Worm (Caenorhabditis elegans): ENCODE data around the gene T13C2.3.

T13C2.3 gene

ce11 chrII:6828073-6828900 is 39.2 kb downstream of the T13C2.3 start:
- TF ChIP-seq C34F6.9 (tag; optimal IDR thresholded peaks at IDR 0.05) (peak; percentile 14), peb-1 (tag; optimal IDR thresholded peaks at IDR 0.05) (no peak), unc-39 (tag; optimal IDR thresholded peaks at IDR 0.05) (no peak), nhr-77 (tag; optimal IDR thresholded peaks at IDR 0.05) (no peak), zag-1 (tag; optimal IDR thresholded peaks at IDR 0.05) (peak; percentile 8), blmp-1 (tag; optimal IDR thresholded peaks at IDR 0.05; ENCODE audit: insufficient read depth) (no peak), unc-55 (GFP tag; optimal IDR thresholded peaks at IDR 0.05) (peak; percentile 3), sma-9 (GFP tag; optimal IDR thresholded peaks at IDR 0.05) (peak; percentile 38), sma-9 (tag; optimal IDR thresholded peaks at IDR 0.05) (no peak)

ce11 chrII:6829108-6829507 is 40.1 kb downstream of the T13C2.3 start:
- TF ChIP-seq nhr-237 (tag; optimal IDR thresholded peaks at IDR 0.05) (no peak), blmp-1 (tag; optimal IDR thresholded peaks at IDR 0.05; ENCODE audit: insufficient read depth) (peak; percentile 96), lsy-2 (tag; optimal IDR thresholded peaks at IDR 0.05) (peak in 1 of 2 experiments; percentile 48), crh-2 (tag; optimal IDR thresholded peaks at IDR 0.05) (peak; percentile 41), ZK546.5 (tag; optimal IDR thresholded peaks at IDR 0.05) (no peak), nhr-129 (tag; optimal IDR thresholded peaks at IDR 0.05) (peak; percentile 75), unc-62 (GFP tag; optimal IDR thresholded peaks at IDR 0.05) (no peak), ceh-16 (tag; optimal IDR thresholded peaks at IDR 0.05) (peak; percentile 52), nhr-10 (tag; optimal IDR thresholded peaks at IDR 0.05) (no peak), F13H6.1 (tag; optimal IDR thresholded peaks at IDR 0.05) (peak; percentile 36), egl-27 (tag; optimal IDR thresholded peaks at IDR 0.05) (peak; percentile 12), unc-55 (GFP tag; optimal IDR thresholded peaks at IDR 0.05) (no peak), C34F6.9 (tag; optimal IDR thresholded peaks at IDR 0.05) (peak; percentile 30), sma-9 (GFP tag; optimal IDR thresholded peaks at IDR 0.05) (peak; percentile 73), sma-9 (tag; optimal IDR thresholded peaks at IDR 0.05) (no peak), nhr-25 (tag; optimal IDR thresholded peaks at IDR 0.05) (peak; percentile 71), sma-3 (GFP tag; optimal IDR thresholded peaks at IDR 0.05) (peak; percentile 59), sem-4 (tag; optimal IDR thresholded peaks at IDR 0.05) (peak; percentile 33), fos-1 (tag; optimal IDR thresholded peaks at IDR 0.05) (peak; percentile 96)

DNA sequence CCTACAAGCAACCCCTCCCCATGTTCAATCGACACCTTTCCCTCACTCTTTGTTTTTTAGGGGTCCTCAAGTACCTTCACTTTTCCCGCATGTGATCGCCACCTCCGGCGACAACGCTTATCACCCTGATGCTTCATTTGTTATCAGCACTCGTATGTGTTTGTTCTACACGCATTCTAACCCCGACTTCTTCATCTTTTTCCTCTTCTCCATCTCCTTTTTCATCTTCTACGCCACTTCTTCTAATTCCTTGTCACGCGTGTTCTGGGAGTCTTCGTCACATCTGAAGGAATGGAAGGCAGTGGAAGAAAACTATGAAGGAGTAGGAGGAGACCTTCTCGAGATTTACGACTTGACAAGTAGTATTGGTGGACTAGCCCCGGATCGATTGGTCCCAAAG is 41.0 kb downstream of the T13C2.3 start:
- TF ChIP-seq snpc-4 (tag; optimal IDR thresholded peaks at IDR 0.05) (no peak), ztf-4 (tag; optimal IDR thresholded peaks at IDR 0.05) (no peak), lin-39 (tag; optimal IDR thresholded peaks at IDR 0.05) (no peak), mab-5 (tag; optimal IDR thresholded peaks at IDR 0.05) (peak; percentile 61), blmp-1 (tag; optimal IDR thresholded peaks at IDR 0.05; ENCODE audit: insufficient read depth) (peak; percentile 3), aly-2 (tag; optimal IDR thresholded peaks at IDR 0.05) (no peak), nhr-21 (tag; optimal IDR thresholded peaks at IDR 0.05) (peak; percentile 30), zag-1 (tag; optimal IDR thresholded peaks at IDR 0.05) (no peak), ama-1 (optimal IDR thresholded peaks at IDR 0.05) (no peak), elt-3 (tag; optimal IDR thresholded peaks at IDR 0.05) (no peak), fos-1 (tag; optimal IDR thresholded peaks at IDR 0.05) (peak; percentile 46), lin-11 (tag; optimal IDR thresholded peaks at IDR 0.05) (no peak), peb-1 (tag; optimal IDR thresholded peaks at IDR 0.05) (no peak), ZK546.5 (tag; optimal IDR thresholded peaks at IDR 0.05) (no peak), skn-1 (tag; optimal IDR thresholded peaks at IDR 0.05) (no peak), lin-13 (GFP tag; optimal IDR thresholded peaks at IDR 0.05) (no peak), ceh-16 (tag; optimal IDR thresholded peaks at IDR 0.05) (no peak), F13H6.1 (tag; optimal IDR thresholded peaks at IDR 0.05) (no peak), R02D3.7 (tag; optimal IDR thresholded peaks at IDR 0.05) (no peak), ceh-82 (tag; optimal IDR thresholded peaks at IDR 0.05) (no peak), unc-62 (GFP tag; optimal IDR thresholded peaks at IDR 0.05) (no peak), sem-4 (tag; optimal IDR thresholded peaks at IDR 0.05) (no peak), mdl-1 (tag; optimal IDR thresholded peaks at IDR 0.05) (no peak), lsy-2 (tag; optimal IDR thresholded peaks at IDR 0.05) (no peak), ztf-1 (GFP tag; conservative IDR thresholded peaks at IDR 0.05) (no peak), nhr-77 (tag; optimal IDR thresholded peaks at IDR 0.05) (no peak), mbf-1 (tag; optimal IDR thresholded peaks at IDR 0.05) (no peak), Y55F3AM.14 (GFP tag; optimal IDR thresholded peaks at IDR 0.05) (no peak), nhr-25 (tag; optimal IDR thresholded peaks at IDR 0.05) (peak; percentile 24), nhr-129 (tag; optimal IDR thresholded peaks at IDR 0.05) (peak; percentile 55), sma-3 (GFP tag; optimal IDR thresholded peaks at IDR 0.05) (no peak), nhr-23 (tag; optimal IDR thresholded peaks at IDR 0.05) (no peak), ztf-11 (tag; optimal IDR thresholded peaks at IDR 0.05) (no peak), dmd-4 (tag; optimal IDR thresholded peaks at IDR 0.05) (no peak), unc-39 (tag; optimal IDR thresholded peaks at IDR 0.05) (no peak), egl-27 (tag; optimal IDR thresholded peaks at IDR 0.05) (peak; percentile 35), nhr-11 (tag; optimal IDR thresholded peaks at IDR 0.05) (no peak), unc-55 (GFP tag; optimal IDR thresholded peaks at IDR 0.05) (no peak), crh-2 (tag; optimal IDR thresholded peaks at IDR 0.05) (no peak), nhr-12 (tag; optimal IDR thresholded peaks at IDR 0.05) (no peak), alr-1 (tag; optimal IDR thresholded peaks at IDR 0.05) (no peak)

Data from whole organism, L2 larva.